Fruit fly (Drosophila melanogaster): ENCODE measurements around the gene cib.

DNA sequence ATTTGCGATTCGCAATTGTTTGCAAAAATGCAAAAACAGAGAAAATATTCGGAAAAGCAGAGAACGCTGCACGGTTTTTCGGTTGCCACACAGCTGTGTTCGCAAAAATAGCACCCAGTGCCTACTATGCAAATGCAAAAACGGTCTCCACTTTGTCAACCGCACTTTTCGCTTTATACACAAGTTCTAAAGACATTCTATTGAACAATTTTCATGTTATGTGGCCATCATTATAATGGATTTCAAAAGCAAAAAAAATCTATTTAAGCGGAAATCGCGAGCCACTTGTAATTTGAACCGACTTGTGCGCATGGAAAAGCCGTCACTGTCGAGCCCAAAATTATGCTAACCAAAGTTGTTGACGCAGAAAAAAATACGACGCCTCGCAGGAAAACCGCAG lies 45.1 kb downstream of the cib start:
- TF ChIP-seq vri (GFP tag; optimal IDR thresholded peaks at IDR 0.05) (no peak), CG3919 (GFP tag; optimal IDR thresholded peaks at IDR 0.05) (peak; percentile 2), CG11902 (GFP tag; optimal IDR thresholded peaks at IDR 0.05) (no peak), CG10631 (GFP tag; optimal IDR thresholded peaks at IDR 0.05) (no peak), Sox14 (GFP tag; optimal IDR thresholded peaks at IDR 0.05) (no peak), CG15336 (GFP tag; IDR thresholded peaks at IDR 0.05) (peak; percentile 67), CG16779 (tag; optimal IDR thresholded peaks at IDR 0.05) (no peak), CG6163 (GFP tag; IDR thresholded peaks at IDR 0.05) (no peak), Smox (GFP tag; optimal IDR thresholded peaks at IDR 0.05) (peak; percentile 27), fd59A (GFP tag; optimal IDR thresholded peaks at IDR 0.05) (no peak), CG8632 (GFP tag; optimal IDR thresholded peaks at IDR 0.05) (no peak)
